Worm (Caenorhabditis elegans): Measurements from ENCODE around the gene Y57G11C.36.

- TF ChIP-seq ccch-3 (GFP tag; optimal IDR thresholded peaks at IDR 0.05) = no peak
- no peak for TF ChIP-seq gei-17 (GFP tag; optimal IDR thresholded peaks at IDR 0.05)
- no peak for TF ChIP-seq unc-62 (GFP tag; optimal IDR thresholded peaks at IDR 0.05)
Measured at ce11 chrIV:14799186-14799585, 25.6 kb upstream of the Y57G11C.36 start, which contains the start of gene Y57G11C.14.
